Fruit fly (Drosophila melanogaster) whole organism, embryonic: ENCODE results near the gene CG10863.

ENCODE experiments used
- CG15011 ChIP-seq: fragments of 200-800 bp; sonication (Bioruptor generic); optimal IDR thresholded peaks from 3 replicates; lab custom pipeline; 2018; ENCODE audit warnings: missing biosample characterization, mild to moderate bottlenecking, missing genetic modification characterization
- CG1603 ChIP-seq: fragments of 200-800 bp; sonication (Bioruptor generic); optimal IDR thresholded peaks from 2 replicates; lab custom pipeline; 2019; ENCODE audit warnings: missing biosample characterization, mild to moderate bottlenecking, missing genetic modification characterization, moderate library complexity
- CG18262 ChIP-seq: fragments of 200-800 bp; optimal IDR thresholded peaks from 3 replicates; lab custom pipeline; 2019; ENCODE audit warnings: missing biosample characterization, mild to moderate bottlenecking, missing genetic modification characterization, moderate library complexity
- CG42726 ChIP-seq: fragments of 200-800 bp; sonication (Bioruptor generic); IDR thresholded peaks from 2 replicates; pipeline ENCODE4 v1.3.6; 2022; ENCODE audit warnings: missing biosample characterization, missing genetic modification characterization; ENCODE audit not compliant: partially characterized antibody
- CG6689 ChIP-seq: fragments of 200-800 bp; sonication (Bioruptor generic); IDR thresholded peaks from 2 replicates; pipeline ENCODE4 v1.3.6; 2022; ENCODE audit warnings: missing biosample characterization, missing genetic modification characterization
- CTCF ChIP-seq: fragments of 200-800 bp; sonication (Bioruptor generic); optimal IDR thresholded peaks from 2 replicates; lab custom pipeline; 2017; ENCODE audit warnings: missing biosample characterization, mild to moderate bottlenecking, missing genetic modification characterization, moderate library complexity
- Dp ChIP-seq: fragments of 200-800 bp; sonication (Bioruptor generic); optimal IDR thresholded peaks from 2 replicates; lab custom pipeline; 2018; ENCODE audit warnings: missing biosample characterization, mild to moderate bottlenecking, missing genetic modification characterization, moderate library complexity
- Lpt ChIP-seq: fragments of >200 bp; optimal IDR thresholded peaks from 2 replicates; lab custom pipeline; 2018; ENCODE audit warnings: missing biosample characterization, missing genetic modification characterization
- ssp ChIP-seq: fragments of 200-800 bp; sonication (Bioruptor generic); IDR thresholded peaks from 2 replicates; pipeline ENCODE4 v1.3.6; 2022; ENCODE audit warnings: missing biosample characterization, missing genetic modification characterization

DNA sequence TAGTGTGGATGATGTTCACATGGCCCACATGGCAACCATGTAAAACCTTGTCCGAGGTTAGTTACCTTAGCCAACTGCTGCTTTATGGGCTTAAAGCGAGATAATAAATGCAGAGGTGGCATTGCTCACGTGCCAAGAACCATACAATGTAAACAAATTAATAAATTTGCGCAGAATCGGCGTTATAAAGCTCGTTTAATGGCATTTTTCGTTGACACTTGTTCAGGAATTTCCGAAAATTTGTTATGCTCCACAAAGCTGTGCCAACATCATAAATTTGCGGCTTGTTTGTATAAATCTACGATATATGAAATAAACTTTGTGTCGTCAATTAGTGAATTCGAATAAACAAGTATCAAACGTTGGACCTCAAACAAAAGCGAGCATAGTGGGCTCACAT is 10.5 kb downstream of the CG10863 start:
- no peak for TF ChIP-seq CG42726 (GFP tag; lab: Robert Waterston, UW)
- no peak for TF ChIP-seq CG15011 (GFP tag; lab: Kevin White, UChicago)
- TF ChIP-seq CG1603: no peak
- no peak for TF ChIP-seq CTCF
- TF ChIP-seq Lpt (GFP tag; lab: Kevin White, UChicago): no peak
- TF ChIP-seq CG18262 (tag; lab: Kevin White, UChicago): no peak
- no peak for TF ChIP-seq Dp (GFP tag; lab: Kevin White, UChicago)
- TF ChIP-seq CG6689 (GFP tag; lab: Robert Waterston, UW): no peak
- TF ChIP-seq ssp (GFP tag; lab: Robert Waterston, UW): no peak
